Worm (Caenorhabditis elegans) whole organism, midembryonic: ENCODE data around the gene nhr-291.

Source experiments
- cog-1 ChIP-seq: sonication (generic microtip); optimal IDR thresholded peaks from 2 replicates; lab custom pipeline; 2016; ENCODE audit warnings: missing genetic modification characterization, missing compliant biosample characterization
- flt-1 ChIP-seq: fragments of 200-800 bp; sonication (Bioruptor generic); IDR thresholded peaks from 2 replicates; pipeline ENCODE4 v1.3.6; 2022; ENCODE audit warnings: missing genetic modification characterization, missing compliant biosample characterization
- ztf-23 ChIP-seq: fragments of 200-800 bp; sonication (Bioruptor generic); IDR thresholded peaks from 2 replicates; pipeline ENCODE4 v1.3.6; 2022; ENCODE audit warnings: missing genetic modification reagents, missing genetic modification characterization, missing compliant biosample characterization

- TF ChIP-seq flt-1 (no peak), cog-1 (tag; lab: Kevin White, UChicago) (no peak), ztf-23 (GFP tag; lab: Robert Waterston, UW) (no peak)
Measured at ce11 chrV:15315827-15316527, 2.8 kb upstream of the nhr-291 start, which contains the start of the genes srt-22 and nhr-246.
